Worm (Caenorhabditis elegans): ENCODE data around the gene F36H12.10.
A peak's percentile ranks its signal among the peaks of the same experiment; 100 is the strongest.
"Not testable (repeated sequence)": the region's sequence is repeated elsewhere in the genome, so short reads cannot be mapped to it uniquely, and the experiment has no call there.

Gene F36H12.10

DNA sequence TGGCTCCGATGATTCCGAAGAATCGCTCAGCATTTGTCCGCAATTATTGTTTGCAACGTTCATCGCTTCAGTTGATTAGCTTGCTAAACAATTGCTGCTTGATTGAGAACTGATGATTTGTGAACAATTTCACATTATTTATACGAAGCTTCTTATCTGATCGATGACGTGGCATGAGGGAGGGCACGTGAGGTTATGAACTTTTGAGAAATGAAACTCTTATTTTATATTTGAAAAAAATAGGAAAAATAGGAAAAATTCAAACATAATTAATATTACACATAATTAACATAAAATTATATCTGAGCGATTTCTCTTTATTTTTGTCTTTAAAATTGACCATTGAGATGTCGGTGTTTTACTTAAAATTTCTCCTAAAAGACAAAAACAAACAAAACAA is at the start of gene F36H12.10:
Gene F36H12.10, minus strand, starts transcription at position 101 of the 400 bp plus-strand sequence.
- TF ChIP-seq nhr-102 (tag; optimal IDR thresholded peaks at IDR 0.05); ztf-11 (tag; optimal IDR thresholded peaks at IDR 0.05); lin-29 (GFP tag; IDR thresholded peaks at IDR 0.05): not testable (repeated sequence)

- no peak for TF ChIP-seq ztf-7 (tag; optimal IDR thresholded peaks at IDR 0.05)
- TF ChIP-seq aha-1 (tag), result peak; percentile 13
Observed at ce11 chrIV:5303030-5303429, 48.5 kb upstream of the F36H12.10 start, which contains the start of gene ZK354.7. TSS of gene ZK354.7 (minus strand) at chrIV:5303130.

DNA sequence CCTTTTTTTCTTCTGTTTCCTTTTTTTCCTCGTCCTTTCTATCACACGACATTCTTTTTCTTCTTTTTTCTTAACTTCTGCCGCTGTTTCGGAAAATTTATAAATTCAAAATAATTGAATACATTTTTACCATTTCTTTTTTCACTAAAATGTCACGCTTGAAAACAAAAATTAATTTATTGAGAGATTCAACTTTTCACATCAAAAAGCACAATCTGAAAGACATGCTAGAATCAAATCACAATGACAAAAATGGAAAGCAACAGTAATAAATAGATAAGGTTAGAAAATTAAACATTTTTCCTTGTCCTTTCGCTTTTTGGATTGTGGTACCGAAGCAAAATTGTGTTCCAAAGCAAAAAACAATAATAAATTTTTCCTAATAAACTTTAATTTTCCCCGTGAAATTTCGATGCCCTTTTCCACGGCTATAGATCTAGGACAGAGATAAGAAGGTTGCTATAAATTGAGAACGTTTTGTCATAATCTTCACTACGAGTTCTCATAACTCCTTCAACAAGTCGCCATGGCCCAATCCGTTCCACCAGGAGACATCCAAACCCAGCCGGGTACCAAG is 42.9 kb upstream of the F36H12.10 start, which contains the start of the genes ZK354.6 and msp-113:
Gene ZK354.6, minus strand, starts transcription at position 101 of the 577 bp plus-strand sequence.
Gene msp-113, plus strand, starts transcription at position 527 of the 577 bp plus-strand sequence.
- TF ChIP-seq nhr-6 (tag; optimal IDR thresholded peaks at IDR 0.05) (no peak), dmd-6 (GFP tag; IDR thresholded peaks at IDR 0.05) (no peak), mxl-3 (GFP tag; optimal IDR thresholded peaks at IDR 0.05) (no peak), unc-62 (GFP tag; optimal IDR thresholded peaks at IDR 0.05 in 1 of 2) (peak in 1 of 2 experiments; percentile 27), unc-62 (tag; optimal IDR thresholded peaks at IDR 0.05) (no peak), Y5F2A.4 (GFP tag; optimal IDR thresholded peaks at IDR 0.05) (no peak), ztf-11 (tag; optimal IDR thresholded peaks at IDR 0.05) (no peak)

- not testable (repeated sequence) for TF ChIP-seq lin-38 (GFP tag; IDR thresholded peaks at IDR 0.05); jun-1 (tag; optimal IDR thresholded peaks at IDR 0.05); mdt-29 (GFP tag; IDR thresholded peaks at IDR 0.05)
Observed at ce11 chrIV:5295240-5295639, 40.7 kb upstream of the F36H12.10 start, which contains the start of gene msp-51. TSS of gene msp-51 (minus strand) at chrIV:5295340.

DNA sequence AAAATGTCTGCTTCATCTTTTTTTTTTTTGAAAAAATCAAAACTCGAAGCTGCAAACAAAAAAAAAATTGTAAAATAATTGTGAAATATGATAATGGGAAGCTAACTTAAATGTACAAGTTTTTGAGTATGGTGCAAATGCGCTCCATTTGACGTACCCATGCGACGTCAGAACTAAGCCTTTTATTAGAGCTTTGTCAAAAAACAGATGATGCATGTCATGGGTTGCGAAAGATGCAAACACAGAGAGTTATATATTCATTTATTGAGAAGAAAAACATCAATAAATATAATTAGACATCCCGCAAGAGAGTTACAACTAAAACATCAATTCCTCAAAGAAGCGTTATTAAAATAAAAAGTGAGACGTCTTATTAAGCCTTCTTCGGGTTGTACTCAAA is 39.9 kb upstream of the F36H12.10 start:
- TF ChIP-seq mdl-1 (tag; optimal IDR thresholded peaks at IDR 0.05) (no peak), mep-1 (tag; optimal IDR thresholded peaks at IDR 0.05) (no peak), lin-1 (GFP tag; IDR thresholded peaks at IDR 0.05) (no peak), gei-8 (GFP tag; optimal IDR thresholded peaks at IDR 0.05) (no peak), spr-1 (tag; optimal IDR thresholded peaks at IDR 0.05) (no peak), nhr-102 (tag; optimal IDR thresholded peaks at IDR 0.05) (no peak), daf-12 (tag; optimal IDR thresholded peaks at IDR 0.05) (no peak), ZK337.2 (GFP tag; IDR thresholded peaks at IDR 0.05) (no peak), Y48G9A.11 (GFP tag; IDR thresholded peaks at IDR 0.05) (no peak), tag-97 (GFP tag; IDR thresholded peaks at IDR 0.05) (no peak), dmd-6 (GFP tag; IDR thresholded peaks at IDR 0.05) (no peak), lsy-2 (tag; optimal IDR thresholded peaks at IDR 0.05) (no peak), ceh-62 (tag; optimal IDR thresholded peaks at IDR 0.05) (no peak), sdz-12 (GFP tag; optimal IDR thresholded peaks at IDR 0.05) (no peak)

ce11 chrIV:5291207-5291606 is 36.6 kb upstream of the F36H12.10 start:
- peak in 1 of 2 experiments; percentile 90 for TF ChIP-seq unc-62 (GFP tag; optimal IDR thresholded peaks at IDR 0.05 in 1 of 2)
- TF ChIP-seq unc-62 (tag; optimal IDR thresholded peaks at IDR 0.05), result no peak
- no peak for TF ChIP-seq T20F7.1 (GFP tag; optimal IDR thresholded peaks at IDR 0.05)
- TF ChIP-seq vab-7 (GFP tag; IDR thresholded peaks at IDR 0.05), result no peak
- no peak for TF ChIP-seq pha-4 (GFP tag; IDR thresholded peaks at IDR 0.05)
- TF ChIP-seq pha-4 (tag; optimal IDR thresholded peaks at IDR 0.05), result no peak
- peak; percentile 56 for TF ChIP-seq aha-1 (tag)
- TF ChIP-seq nhr-102 (tag; optimal IDR thresholded peaks at IDR 0.05), result no peak
- TF ChIP-seq nhr-10 (tag; optimal IDR thresholded peaks at IDR 0.05), result no peak
- TF ChIP-seq dmd-9 (GFP tag; IDR thresholded peaks at IDR 0.05), result no peak
- TF ChIP-seq ceh-62 (tag; optimal IDR thresholded peaks at IDR 0.05), result no peak
- TF ChIP-seq T26A8.4 (GFP tag; IDR thresholded peaks at IDR 0.05), result no peak
- TF ChIP-seq nhr-25 (tag; optimal IDR thresholded peaks at IDR 0.05; ENCODE audit: borderline replicate concordance, insufficient read depth), result no peak
- TF ChIP-seq skn-1 (tag; optimal IDR thresholded peaks at IDR 0.05), result no peak
- TF ChIP-seq zfp-2 (tag; optimal IDR thresholded peaks at IDR 0.05), result no peak

Data from whole organism, L4 larva.